Worm (Caenorhabditis elegans) whole organism, midembryonic: ENCODE data around the gene phat-8.

Experiments used
- T22C8.4 ChIP-seq: fragments of 200-800 bp; sonication (Bioruptor generic); IDR thresholded peaks from 2 replicates; pipeline ENCODE4 v1.3.6; 2022; ENCODE audit warnings: missing genetic modification characterization, missing compliant biosample characterization
- flt-1 ChIP-seq: fragments of 200-800 bp; sonication (Bioruptor generic); IDR thresholded peaks from 2 replicates; pipeline ENCODE4 v1.3.6; 2022; ENCODE audit warnings: missing genetic modification characterization, missing compliant biosample characterization
- klf-2 ChIP-seq: fragments of 200-800 bp; sonication (Bioruptor generic); conservative IDR thresholded peaks from 2 replicates; pipeline ENCODE4 v1.3.6; 2022; ENCODE audit warnings: missing genetic modification reagents, missing genetic modification characterization, missing compliant biosample characterization
- ref-1 ChIP-seq: fragments of 200-800 bp; sonication (Bioruptor generic); conservative IDR thresholded peaks from 2 replicates; pipeline ENCODE4 v1.3.6; 2022; ENCODE audit warnings: missing genetic modification reagents, missing genetic modification characterization, missing compliant biosample characterization
- ztf-29 ChIP-seq: fragments of 200-800 bp; sonication (Bioruptor generic); IDR thresholded peaks from 2 replicates; pipeline ENCODE4 v1.3.6; 2022; ENCODE audit warnings: missing genetic modification reagents, missing genetic modification characterization, missing compliant biosample characterization

DNA sequence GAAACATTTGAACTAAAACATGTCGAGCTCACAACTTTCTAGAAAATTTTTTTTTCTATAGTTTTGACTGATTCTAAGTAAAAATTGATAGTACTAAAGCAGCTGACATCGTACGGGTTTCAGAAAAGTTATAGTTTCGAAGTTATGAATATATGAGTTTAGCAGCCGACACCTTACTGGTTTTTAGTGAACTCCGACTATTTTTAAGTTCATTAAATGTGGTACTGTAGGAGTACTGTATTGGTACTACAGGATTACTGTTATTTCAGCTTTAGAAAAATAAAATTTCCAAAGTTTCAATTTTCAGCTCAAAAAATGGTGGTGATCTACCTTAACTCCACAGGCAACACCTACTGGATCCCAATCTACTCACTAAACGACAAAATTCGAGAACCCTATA, 6.0 kb upstream of the phat-8 start, which contains the start of gene sre-37:
- TF ChIP-seq T22C8.4 (GFP tag; lab: Robert Waterston, UW) (no peak), ref-1 (no peak), ztf-29 (no peak), flt-1 (no peak), klf-2 (no peak)
